Worm (Caenorhabditis elegans): ENCODE measurements around the gene hrpf-2.

- no peak for TF ChIP-seq ceh-48 (tag; optimal IDR thresholded peaks at IDR 0.05)
- no peak for TF ChIP-seq ceh-30 (tag; optimal IDR thresholded peaks at IDR 0.05)
- no peak for TF ChIP-seq fax-1 (tag; optimal IDR thresholded peaks at IDR 0.05)
Measured at ce11 chrIV:6328198-6328597, 48.1 kb downstream of the hrpf-2 start.
